Fruit fly (Drosophila melanogaster) whole organism, embryonic: ENCODE data around the gene SamDC.
A peak's percentile ranks its signal among the peaks of the same experiment; 100 is the strongest.

ENCODE experiments used
- Awh ChIP-seq: fragments of 200-800 bp; sonication (Bioruptor generic); IDR thresholded peaks from 2 replicates; pipeline ENCODE4, ENCODE4 v1.3.6; 2022; ENCODE audit warnings: missing biosample characterization, missing genetic modification characterization
- CG11247 ChIP-seq: fragments of 200-800 bp; sonication (Bioruptor generic); IDR thresholded peaks from 2 replicates; pipeline ENCODE4 v1.3.6; 2022; ENCODE audit warnings: missing biosample characterization, missing genetic modification characterization
- CG11504 ChIP-seq: fragments of 200-800 bp; sonication (Bioruptor generic); optimal IDR thresholded peaks from 3 replicates; lab custom pipeline; 2019; ENCODE audit warnings: missing biosample characterization, mild to moderate bottlenecking, missing genetic modification characterization, moderate library complexity
- CG1233 ChIP-seq: fragments of 200-800 bp; sonication (Bioruptor generic); optimal IDR thresholded peaks from 4 replicates; lab custom pipeline; 2018; ENCODE audit warnings: missing biosample characterization, mild to moderate bottlenecking, missing genetic modification characterization
- CG13287 ChIP-seq: fragments of 200-800 bp; sonication (Bioruptor generic); IDR thresholded peaks from 2 replicates; pipeline ENCODE4 v1.3.6; 2022; ENCODE audit warnings: missing biosample characterization, missing genetic modification characterization; ENCODE audit not compliant: partially characterized antibody
- CG14014 ChIP-seq: fragments of 200-800 bp; sonication (Bioruptor generic); IDR thresholded peaks from 2 replicates; pipeline ENCODE4 v1.3.6; 2022; ENCODE audit warnings: missing biosample characterization, missing genetic modification characterization
- CG14860 ChIP-seq: fragments of 200-800 bp; sonication (Bioruptor generic); IDR thresholded peaks from 3 replicates; pipeline ENCODE4 v1.3.6; 2022; ENCODE audit warnings: missing biosample characterization, missing genetic modification characterization; ENCODE audit not compliant: partially characterized antibody
- CG16779 ChIP-seq: fragments of 200-800 bp; sonication (Bioruptor generic); IDR thresholded peaks from 2 replicates; pipeline ENCODE4 v1.3.6; 2022; ENCODE audit warnings: missing biosample characterization, missing genetic modification characterization
- CG1832 ChIP-seq: fragments of 200-800 bp; sonication (Bioruptor generic); optimal IDR thresholded peaks from 2 replicates; lab custom pipeline; 2017; ENCODE audit warnings: missing biosample characterization, mild to moderate bottlenecking, missing genetic modification characterization, inconsistent platforms
- CG18599 ChIP-seq: fragments of 200-800 bp; sonication (Bioruptor generic); optimal IDR thresholded peaks from 3 replicates; lab custom pipeline; 2017; ENCODE audit warnings: missing biosample characterization, missing genetic modification characterization, mild to moderate bottlenecking, moderate library complexity, missing genetic modification reagents
- CG31224 ChIP-seq: fragments of 200-800 bp; sonication (Bioruptor generic); IDR thresholded peaks from 2 replicates; pipeline ENCODE4 v1.3.6; 2022; ENCODE audit warnings: missing biosample characterization, missing genetic modification characterization
- CG33557 ChIP-seq: fragments of 200-800 bp; sonication (Bioruptor generic); optimal IDR thresholded peaks from 2 replicates; lab custom pipeline; 2019; ENCODE audit warnings: missing biosample characterization, mild to moderate bottlenecking, missing genetic modification characterization, moderate library complexity
- CG7839 ChIP-seq: fragments of 200-800 bp; sonication (Bioruptor generic); optimal IDR thresholded peaks from 3 replicates; lab custom pipeline; 2018; ENCODE audit warnings: missing biosample characterization, mild to moderate bottlenecking, missing genetic modification characterization, moderate library complexity
- CG8359 ChIP-seq: fragments of 200-800 bp; sonication (Bioruptor generic); optimal IDR thresholded peaks from 2 replicates; lab custom pipeline; 2017; ENCODE audit warnings: missing biosample characterization, mild to moderate bottlenecking, missing genetic modification characterization, borderline replicate concordance
- CG9797 ChIP-seq: fragments of 200-800 bp; sonication (Bioruptor generic); optimal IDR thresholded peaks from 3 replicates; lab custom pipeline; 2018; ENCODE audit warnings: missing biosample characterization, mild to moderate bottlenecking, missing genetic modification characterization
- CG9932 ChIP-seq: fragments of 200-800 bp; sonication (Bioruptor generic); IDR thresholded peaks from 2 replicates; pipeline ENCODE4 v1.3.6; 2022; ENCODE audit warnings: missing biosample characterization, missing genetic modification characterization
- CTCF ChIP-seq: fragments of 200-800 bp; sonication (Bioruptor generic); optimal IDR thresholded peaks from 2 replicates; lab custom pipeline; 2017; ENCODE audit warnings: missing biosample characterization, mild to moderate bottlenecking, missing genetic modification characterization, moderate library complexity
- CoRest ChIP-seq: fragments of 200-800 bp; sonication (Bioruptor generic); optimal IDR thresholded peaks from 3 replicates; lab custom pipeline; 2018; ENCODE audit warnings: missing biosample characterization, mild to moderate bottlenecking, missing genetic modification characterization, moderate library complexity
- Fer3 ChIP-seq: fragments of 200-800 bp; sonication (Bioruptor generic); optimal IDR thresholded peaks from 2 replicates; lab custom pipeline; 2018; ENCODE audit warnings: missing biosample characterization, mild to moderate bottlenecking, missing genetic modification characterization, moderate library complexity
- H2.0 ChIP-seq: fragments of 200-800 bp; sonication (Bioruptor generic); IDR thresholded peaks from 2 replicates; pipeline ENCODE4 v1.3.6; 2022; ENCODE audit warnings: missing biosample characterization, missing genetic modification characterization
- HLH3B ChIP-seq: fragments of 200-800 bp; sonication (Bioruptor generic); IDR thresholded peaks from 2 replicates; pipeline ENCODE4 v1.3.6; 2022; ENCODE audit warnings: missing biosample characterization, missing genetic modification characterization
- Hey ChIP-seq: fragments of 200-800 bp; sonication (Bioruptor generic); optimal IDR thresholded peaks from 3 replicates; lab custom pipeline; 2018; ENCODE audit warnings: missing biosample characterization, mild to moderate bottlenecking, missing genetic modification characterization
- Hr78 ChIP-seq, 2 experiments: fragments of 200-800 bp in 1 of 2; fragments of >200 bp in 1 of 2; sonication (Bioruptor generic) in 1 of 2; optimal IDR thresholded peaks; 2 replicates each; lab custom pipeline; 2017 to 2019; ENCODE audit warnings: missing biosample characterization in 2 of 2, missing genetic modification characterization in 2 of 2, mild to moderate bottlenecking in 1 of 2, moderate library complexity in 1 of 2
- MESR4 ChIP-seq: fragments of 200-800 bp; sonication (Bioruptor generic); optimal IDR thresholded peaks from 2 replicates; lab custom pipeline; 2018; ENCODE audit warnings: missing biosample characterization, mild to moderate bottlenecking, missing genetic modification characterization, moderate library complexity
- Nf-YB ChIP-seq: fragments of 200-800 bp; sonication (Bioruptor generic); optimal IDR thresholded peaks from 3 replicates; lab custom pipeline; 2019; ENCODE audit warnings: missing biosample characterization, mild to moderate bottlenecking, missing genetic modification characterization, moderate library complexity
- Nf-YC ChIP-seq: fragments of 200-800 bp; optimal IDR thresholded peaks from 3 replicates; lab custom pipeline; 2019; ENCODE audit warnings: missing biosample characterization, mild to moderate bottlenecking, missing genetic modification characterization, moderate library complexity
- NfI ChIP-seq: fragments of 200-800 bp; sonication (Bioruptor generic); optimal IDR thresholded peaks from 3 replicates; lab custom pipeline; 2018; ENCODE audit warnings: missing biosample characterization, mild to moderate bottlenecking, missing genetic modification characterization, moderate library complexity
- PHDP ChIP-seq: fragments of 200-800 bp; sonication (Bioruptor generic); optimal IDR thresholded peaks from 3 replicates; lab custom pipeline; 2018; ENCODE audit warnings: missing biosample characterization, mild to moderate bottlenecking, missing genetic modification characterization, moderate library complexity
- Ptx1 ChIP-seq: fragments of 200-800 bp; sonication (Bioruptor generic); IDR thresholded peaks from 2 replicates; pipeline ENCODE4 v1.3.6; 2022; ENCODE audit warnings: missing biosample characterization, missing genetic modification characterization
- Sin3A ChIP-seq: fragments of >200 bp; optimal IDR thresholded peaks from 2 replicates; lab custom pipeline; 2018
- Tbp ChIP-seq: fragments of >200 bp; optimal IDR thresholded peaks from 2 replicates; lab custom pipeline; 2018; ENCODE audit warnings: missing biosample characterization, missing genetic modification characterization
- Vsx1 ChIP-seq: fragments of 200-800 bp; sonication (Bioruptor generic); optimal IDR thresholded peaks from 2 replicates; lab custom pipeline; 2017; ENCODE audit warnings: missing biosample characterization, mild to moderate bottlenecking, missing genetic modification characterization, missing genetic modification reagents
- ap ChIP-seq: fragments of 200-800 bp; sonication (Bioruptor generic); IDR thresholded peaks from 2 replicates; pipeline ENCODE4 v1.3.6; 2022; ENCODE audit warnings: missing biosample characterization, missing genetic modification characterization
- az2 ChIP-seq: fragments of 200-800 bp; sonication (Bioruptor generic); optimal IDR thresholded peaks from 3 replicates; lab custom pipeline; 2016; ENCODE audit warnings: missing biosample characterization, missing genetic modification characterization
- corto ChIP-seq: fragments of 200-800 bp; sonication (Bioruptor generic); optimal IDR thresholded peaks from 2 replicates; lab custom pipeline; 2016; ENCODE audit warnings: missing biosample characterization, mild to moderate bottlenecking, missing genetic modification characterization, moderate library complexity
- dan ChIP-seq: fragments of 200-800 bp; sonication (Bioruptor generic); IDR thresholded peaks from 2 replicates; pipeline ENCODE4 v1.3.6; 2022; ENCODE audit warnings: missing biosample characterization, missing genetic modification characterization
- disco-r ChIP-seq: fragments of 200-800 bp; sonication (Bioruptor generic); optimal IDR thresholded peaks from 2 replicates; lab custom pipeline; 2016; ENCODE audit warnings: missing biosample characterization, missing genetic modification characterization
- esg ChIP-seq: fragments of 200-800 bp; sonication (Bioruptor generic); conservative IDR thresholded peaks from 2 replicates; pipeline ENCODE4 v1.3.6; 2022; ENCODE audit warnings: missing biosample characterization, missing genetic modification characterization
- ewg ChIP-seq: fragments of 200-800 bp; sonication (Bioruptor generic); optimal IDR thresholded peaks from 3 replicates; lab custom pipeline; 2017; ENCODE audit warnings: mild to moderate bottlenecking, missing biosample characterization, missing genetic modification reagents, missing genetic modification characterization
- fd102C ChIP-seq: fragments of 200-800 bp; sonication (Bioruptor generic); optimal IDR thresholded peaks from 2 replicates; lab custom pipeline; 2018; ENCODE audit warnings: missing biosample characterization, mild to moderate bottlenecking, missing genetic modification characterization, moderate library complexity
- gsb ChIP-seq: fragments of 200-800 bp; sonication (Bioruptor generic); IDR thresholded peaks from 2 replicates; pipeline ENCODE4 v1.3.6; 2022; ENCODE audit warnings: missing biosample characterization, missing genetic modification characterization
- insv ChIP-seq, 2 experiments: fragments of 200-800 bp; sonication (Bioruptor generic); optimal IDR thresholded peaks; 3 replicates each; lab custom pipeline; 2016 to 2018; ENCODE audit warnings: missing biosample characterization in 2 of 2, missing genetic modification characterization in 2 of 2
- luna ChIP-seq: fragments of 200-800 bp; sonication (Bioruptor generic); optimal IDR thresholded peaks from 2 replicates; lab custom pipeline; 2016; ENCODE audit warnings: missing biosample characterization, missing genetic modification characterization
- pan ChIP-seq, 4 experiments: fragments of >200 bp in 3 of 4; fragments of 200-800 bp in 1 of 4; sonication (Bioruptor generic) in 1 of 4; optimal IDR thresholded peaks in 3 of 4; IDR thresholded peaks in 1 of 4; 2 replicates each; pipeline versions ENCODE4 v1.3.6 to Lab custom; 2017 to 2022; ENCODE audit warnings: missing biosample characterization in 2 of 4, missing genetic modification characterization in 2 of 4, mixed read lengths in 1 of 4
- peb ChIP-seq: fragments of 200-800 bp; sonication (Bioruptor generic); IDR thresholded peaks from 2 replicates; pipeline ENCODE4 v1.3.6; 2022; ENCODE audit warnings: missing biosample characterization, missing genetic modification characterization
- slou ChIP-seq: fragments of 200-800 bp; sonication (Bioruptor generic); optimal IDR thresholded peaks from 3 replicates; lab custom pipeline; 2016; ENCODE audit warnings: missing biosample characterization, missing genetic modification characterization
- usp ChIP-seq: fragments of >200 bp; optimal IDR thresholded peaks from 2 replicates; lab custom pipeline; 2017; ENCODE audit warnings: missing biosample characterization, missing genetic modification characterization
- vnd ChIP-seq: fragments of 200-800 bp; sonication (Bioruptor generic); IDR thresholded peaks from 3 replicates; pipeline ENCODE4 v1.3.6; 2022; ENCODE audit warnings: missing biosample characterization, missing genetic modification characterization; ENCODE audit not compliant: partially characterized antibody
- zen2 ChIP-seq: fragments of 200-800 bp; sonication (Bioruptor generic); IDR thresholded peaks from 3 replicates; pipeline ENCODE4 v1.3.6; 2022; ENCODE audit warnings: missing biosample characterization, missing genetic modification characterization; ENCODE audit not compliant: partially characterized antibody

Gene SamDC

dm6 chr2L:10381890-10382450, 42.7 kb downstream of the SamDC start, which contains the start of gene CG5096 (continued):
- TF ChIP-seq NfI (GFP tag; lab: Kevin White, UChicago) (peak; percentile 89), CG33557 (GFP tag; lab: Kevin White, UChicago) (no peak), Fer3 (tag; lab: Kevin White, UChicago) (peak; percentile 96), fd102C (GFP tag; lab: Kevin White, UChicago) (no peak), Hey (tag; lab: Kevin White, UChicago) (no peak), CoRest (tag; lab: Kevin White, UChicago) (peak; percentile 93), esg (GFP tag; lab: Robert Waterston, UW) (peak; percentile 82), slou (GFP tag; lab: Kevin White, UChicago) (peak; percentile 10), CG13287 (GFP tag; lab: Robert Waterston, UW) (no peak), Hr78 (GFP tag; optimal IDR thresholded peaks at IDR 0.05; lab: Kevin White, UChicago) (no peak), CG14860 (GFP tag; lab: Robert Waterston, UW) (no peak), CG14014 (GFP tag; lab: Robert Waterston, UW) (peak; percentile 92), vnd (no peak), ewg (peak; percentile 64), CG16779 (GFP tag; lab: Robert Waterston, UW) (0 out of 2 replicates have a peak, but pooled peaks have one; percentile 60), usp (GFP tag; lab: Kevin White, UChicago) (no peak), Vsx1 (GFP tag; lab: Kevin White, UChicago) (peak; percentile 67), CG7839 (tag; lab: Kevin White, UChicago) (peak; percentile 94), Ptx1 (GFP tag; lab: Robert Waterston, UW) (peak; percentile 89), corto (peak; percentile 27), CG9797 (GFP tag; lab: Kevin White, UChicago) (no peak), insv (GFP tag; optimal IDR thresholded peaks at IDR 0.05; lab: Kevin White, UChicago) (peak in 1 of 2 experiments; percentile 12), pan (optimal IDR thresholded peaks at IDR 0.05; lab: Kevin White, UChicago) (no peak), pan (GFP tag; optimal IDR thresholded peaks at IDR 0.05 in 1 of 2, IDR thresholded peaks at IDR 0.05 in 1 of 2) (peak in 1 of 2 experiments; percentile 91), CTCF (GFP tag; lab: Kevin White, UChicago) (peak; percentile 7), CG9932 (GFP tag; lab: Robert Waterston, UW) (peak; percentile 81), CG1233 (peak; percentile 84), peb (GFP tag; lab: Robert Waterston, UW) (peak; percentile 42; the same call in 1 of the 2 replicates), CG11247 (no peak; the same call in 1 of the 2 replicates), CG31224 (GFP tag; lab: Robert Waterston, UW) (peak; percentile 72; the same call in 1 of the 2 replicates), CG1832 (GFP tag; lab: Kevin White, UChicago) (no peak), CG18599 (GFP tag; lab: Kevin White, UChicago) (peak; percentile 97), Tbp (GFP tag; lab: Kevin White, UChicago) (no peak), ap (GFP tag; lab: Robert Waterston, UW) (peak; percentile 84), luna (GFP tag; lab: Kevin White, UChicago) (peak; percentile 45), CG11504 (tag; lab: Kevin White, UChicago) (peak; percentile 92), CG8359 (GFP tag; lab: Kevin White, UChicago) (peak; percentile 49), Awh (GFP tag; lab: Robert Waterston, UW) (peak; percentile 89), Nf-YB (GFP tag; lab: Kevin White, UChicago) (peak; percentile 74), zen2 (GFP tag; lab: Robert Waterston, UW) (no peak), dan (GFP tag; lab: Robert Waterston, UW) (no peak), gsb (peak; percentile 84), az2 (GFP tag; lab: Kevin White, UChicago) (peak; percentile 79), PHDP (tag; lab: Kevin White, UChicago) (peak; percentile 95), disco-r (GFP tag; lab: Kevin White, UChicago) (peak; percentile 59), H2.0 (GFP tag; lab: Robert Waterston, UW) (peak; percentile 79), HLH3B (GFP tag; lab: Robert Waterston, UW) (peak; percentile 93; the same call in 1 of the 2 replicates), Nf-YC (peak; percentile 69), Sin3A (lab: Kevin White, UChicago) (no peak), MESR4 (GFP tag; lab: Kevin White, UChicago) (peak; percentile 26)
